Worm (Caenorhabditis elegans) whole organism, young adult: ENCODE data around the gene nfki-1.
A peak's percentile ranks its signal among the peaks of the same experiment; 100 is the strongest.

Source experiments
- C06A6.2 ChIP-seq: fragments of 200-800 bp; sonication (Bioruptor generic); conservative IDR thresholded peaks from 2 replicates; pipeline ENCODE4 v1.3.6; 2022; ENCODE audit warnings: missing genetic modification characterization, missing compliant biosample characterization
- C17E4.6 ChIP-seq: fragments of 200-800 bp; sonication (Bioruptor generic); IDR thresholded peaks from 2 replicates; pipeline ENCODE4 v1.3.6; 2022; ENCODE audit warnings: missing genetic modification reagents, missing genetic modification characterization, missing compliant biosample characterization
- D2030.7 ChIP-seq: fragments of 200-800 bp; sonication (Bioruptor generic); IDR thresholded peaks from 2 replicates; pipeline ENCODE4 v1.3.6; 2022; ENCODE audit warnings: missing genetic modification reagents, missing genetic modification characterization, missing compliant biosample characterization
- F49E8.2 ChIP-seq: sonication (generic microtip); optimal IDR thresholded peaks from 3 replicates; lab custom pipeline; 2017; ENCODE audit warnings: missing genetic modification characterization, mild to moderate bottlenecking, missing compliant biosample characterization, antibody characterized with exemption, moderate library complexity; ENCODE audit not compliant: insufficient read depth
- F57C9.4 ChIP-seq: sonication (generic microtip); optimal IDR thresholded peaks from 2 replicates; lab custom pipeline; 2017; ENCODE audit warnings: mild to moderate bottlenecking, missing genetic modification characterization, missing compliant biosample characterization
- K11D2.4 ChIP-seq: fragments of 200-800 bp; sonication (Bioruptor generic); IDR thresholded peaks from 2 replicates; pipeline ENCODE4 v1.3.6; 2022; ENCODE audit warnings: missing genetic modification reagents, missing genetic modification characterization, missing compliant biosample characterization
- K12H6.12 ChIP-seq: fragments of 200-800 bp; sonication (Bioruptor generic); optimal IDR thresholded peaks from 2 replicates; lab custom pipeline; 2018; ENCODE audit warnings: mild to moderate bottlenecking, missing genetic modification characterization, missing compliant biosample characterization
- Y53F4B.3 ChIP-seq: fragments of 200-800 bp; sonication (Bioruptor generic); IDR thresholded peaks from 2 replicates; pipeline ENCODE4 v1.3.6; 2022; ENCODE audit warnings: missing genetic modification reagents, missing genetic modification characterization, missing compliant biosample characterization
- ama-1 ChIP-seq, 3 experiments: fragments of 150-350 bp in 1 of 3; sonication (generic microtip) in 2 of 3; optimal IDR thresholded peaks; 2 replicates each; lab custom pipeline; 2014 to 2018; ENCODE audit warnings: missing biosample characterization in 2 of 3, missing genetic modification characterization in 2 of 3, missing genetic modification reagents in 2 of 3
- atf-7 ChIP-seq: sonication (generic microtip); optimal IDR thresholded peaks from 2 replicates; lab custom pipeline; 2017; ENCODE audit warnings: mild to moderate bottlenecking, missing genetic modification characterization, missing compliant biosample characterization
- attf-3 ChIP-seq: fragments of 200-800 bp; sonication (Bioruptor generic); conservative IDR thresholded peaks from 2 replicates; pipeline ENCODE4 v1.3.6; 2022; ENCODE audit warnings: missing genetic modification reagents, missing genetic modification characterization, missing compliant biosample characterization
- attf-5 ChIP-seq: fragments of 200-800 bp; sonication (Bioruptor generic); optimal IDR thresholded peaks from 2 replicates; lab custom pipeline; 2018; ENCODE audit warnings: mild to moderate bottlenecking, missing genetic modification characterization, missing compliant biosample characterization
- dpl-1 ChIP-seq: fragments of 150-350 bp; optimal IDR thresholded peaks from 2 replicates; lab custom pipeline; 2014; ENCODE audit warnings: missing biosample characterization, missing genetic modification reagents, missing genetic modification characterization
- ekl-4 ChIP-seq: fragments of 200-800 bp; sonication (Bioruptor generic); IDR thresholded peaks from 2 replicates; pipeline ENCODE4 v1.3.6; 2022; ENCODE audit warnings: missing genetic modification reagents, missing genetic modification characterization, missing compliant biosample characterization
- fkh-3 ChIP-seq: sonication (generic microtip); optimal IDR thresholded peaks from 2 replicates; lab custom pipeline; 2016; ENCODE audit warnings: mild to moderate bottlenecking, missing genetic modification characterization, missing compliant biosample characterization
- hlh-26 ChIP-seq: fragments of 200-800 bp; sonication (Bioruptor generic); conservative IDR thresholded peaks from 2 replicates; pipeline ENCODE4 v1.3.6; 2022; ENCODE audit warnings: missing genetic modification reagents, missing genetic modification characterization, missing compliant biosample characterization
- hmg-1.2 ChIP-seq: fragments of 200-800 bp; sonication (Bioruptor generic); IDR thresholded peaks from 2 replicates; pipeline ENCODE4 v1.3.6; 2022; ENCODE audit warnings: missing genetic modification reagents, missing genetic modification characterization, missing compliant biosample characterization
- lin-26 ChIP-seq: fragments of 200-800 bp; sonication (Bioruptor generic); IDR thresholded peaks from 2 replicates; pipeline ENCODE4 v1.3.6; 2022; ENCODE audit warnings: missing genetic modification reagents, missing genetic modification characterization, missing compliant biosample characterization
- lin-40 ChIP-seq: sonication (generic microtip); optimal IDR thresholded peaks from 2 replicates; lab custom pipeline; 2016; ENCODE audit warnings: missing genetic modification characterization, mild to moderate bottlenecking, missing compliant biosample characterization, missing genotype, missing genetic modification reagents
- lir-1 ChIP-seq: fragments of 200-800 bp; sonication (Bioruptor generic); conservative IDR thresholded peaks from 2 replicates; pipeline ENCODE4 v1.3.6; 2022; ENCODE audit warnings: missing genetic modification reagents, missing genetic modification characterization, missing compliant biosample characterization
- lsl-1 ChIP-seq: fragments of 200-800 bp; sonication (Bioruptor generic); optimal IDR thresholded peaks from 2 replicates; lab custom pipeline; 2018; ENCODE audit warnings: mild to moderate bottlenecking, missing genetic modification characterization, moderate library complexity, missing compliant biosample characterization
- madf-6 ChIP-seq: fragments of 200-800 bp; sonication (Bioruptor generic); IDR thresholded peaks from 2 replicates; pipeline ENCODE4 v1.3.6; 2022; ENCODE audit warnings: missing genetic modification reagents, missing genetic modification characterization, missing compliant biosample characterization
- mcd-1 ChIP-seq: fragments of 200-800 bp; sonication (Bioruptor generic); IDR thresholded peaks from 2 replicates; pipeline ENCODE4 v1.3.6; 2022; ENCODE audit warnings: missing genetic modification reagents, missing genetic modification characterization, missing compliant biosample characterization
- nhr-80 ChIP-seq: sonication (generic microtip); optimal IDR thresholded peaks from 2 replicates; lab custom pipeline; 2016; ENCODE audit warnings: missing genetic modification characterization, missing compliant biosample characterization
- rec-8 ChIP-seq, 2 experiments: sonication (generic microtip); optimal IDR thresholded peaks; 2 replicates each; lab custom pipeline; 2016; ENCODE audit warnings: mild to moderate bottlenecking in 2 of 2, missing genetic modification characterization in 2 of 2, missing genetic modification reagents in 2 of 2, missing genotype in 2 of 2, missing biosample characterization in 1 of 2, missing compliant biosample characterization in 1 of 2, moderate library complexity in 1 of 2
- repo-1 ChIP-seq: sonication (generic microtip); optimal IDR thresholded peaks from 2 replicates; lab custom pipeline; 2017; ENCODE audit warnings: mild to moderate bottlenecking, missing genetic modification characterization, missing compliant biosample characterization
- rpc-1 ChIP-seq, 2 experiments: fragments of 150-350 bp in 1 of 2; sonication (generic microtip) in 1 of 2; optimal IDR thresholded peaks; 2 replicates each; lab custom pipeline; 2014 to 2018; ENCODE audit warnings: missing biosample characterization in 1 of 2, missing genetic modification characterization in 1 of 2, missing genetic modification reagents in 1 of 2, missing genotype in 1 of 2
- sdz-38 ChIP-seq: sonication (generic microtip); optimal IDR thresholded peaks from 2 replicates; lab custom pipeline; 2016; ENCODE audit warnings: missing genotype, missing genetic modification characterization, missing compliant biosample characterization
- snpc-1.1 ChIP-seq: sonication (generic microtip); optimal IDR thresholded peaks from 2 replicates; lab custom pipeline; 2017; ENCODE audit warnings: missing genetic modification characterization, mild to moderate bottlenecking, missing compliant biosample characterization, antibody characterized with exemption, moderate library complexity, missing genotype, missing genetic modification reagents; ENCODE audit not compliant: insufficient read depth
- snpc-4 ChIP-seq, 5 experiments: fragments of 150-350 bp in 1 of 5; sonication (generic microtip) in 4 of 5; optimal IDR thresholded peaks; 2 replicates each; lab custom pipeline; 2014 to 2018; ENCODE audit warnings: missing genetic modification characterization in 5 of 5, missing biosample characterization in 3 of 5, antibody characterized with exemption in 2 of 5, mild to moderate bottlenecking in 2 of 5, missing compliant biosample characterization in 2 of 5, missing genotype in 2 of 5, moderate library complexity in 2 of 5, missing genetic modification reagents in 1 of 5
- somi-1 ChIP-seq: fragments of 200-800 bp; sonication (Bioruptor generic); optimal IDR thresholded peaks from 2 replicates; lab custom pipeline; 2018; ENCODE audit warnings: mild to moderate bottlenecking, missing genetic modification characterization, missing compliant biosample characterization
- tbp1 ChIP-seq: fragments of 200-800 bp; sonication (Bioruptor generic); optimal IDR thresholded peaks from 2 replicates; lab custom pipeline; 2018; ENCODE audit warnings: mild to moderate bottlenecking, missing genetic modification characterization, missing compliant biosample characterization
- tlf-1 ChIP-seq: fragments of 200-800 bp; sonication (Bioruptor generic); optimal IDR thresholded peaks from 2 replicates; lab custom pipeline; 2018; ENCODE audit warnings: mild to moderate bottlenecking, missing genetic modification characterization, missing compliant biosample characterization
- zfh-2 ChIP-seq: fragments of 200-800 bp; sonication (Bioruptor generic); conservative IDR thresholded peaks from 2 replicates; pipeline ENCODE4 v1.3.6; 2022; ENCODE audit warnings: missing genetic modification reagents, missing genetic modification characterization, missing compliant biosample characterization
- ztf-3 ChIP-seq: fragments of 200-800 bp; sonication (Bioruptor generic); optimal IDR thresholded peaks from 2 replicates; lab custom pipeline; 2018; ENCODE audit warnings: mild to moderate bottlenecking, missing genetic modification characterization, missing compliant biosample characterization

nfki-1 gene

ce11 chrX:15345346-15346198, 9.5 kb upstream of the nfki-1 start:
- TF ChIP-seq snpc-1.1: peak; percentile 82
- no peak for TF ChIP-seq madf-6 (GFP tag; lab: Robert Waterston, UW)
- peak; percentile 31 for TF ChIP-seq K12H6.12 (tag; lab: Kevin White, UChicago)
- TF ChIP-seq ekl-4 (GFP tag; lab: Robert Waterston, UW): no peak
- TF ChIP-seq lsl-1 (GFP tag; lab: Kevin White, UChicago): no peak
- TF ChIP-seq atf-7 (tag; lab: Kevin White, UChicago): peak; percentile 59
- no peak for TF ChIP-seq C06A6.2 (GFP tag; lab: Robert Waterston, UW)
- TF ChIP-seq attf-5 (GFP tag; lab: Kevin White, UChicago): no peak
- TF ChIP-seq C17E4.6 (GFP tag; lab: Robert Waterston, UW): no peak
- no peak for TF ChIP-seq Y53F4B.3 (GFP tag; lab: Robert Waterston, UW)
- TF ChIP-seq snpc-4 (GFP tag; optimal IDR thresholded peaks at IDR 0.05; lab: Kevin White, UChicago): peak; percentile 81
- TF ChIP-seq snpc-4 (tag; optimal IDR thresholded peaks at IDR 0.05; lab: Kevin White, UChicago): peak; percentile 85 to 97 (median 94)
- TF ChIP-seq fkh-3 (tag; lab: Kevin White, UChicago): no peak
- TF ChIP-seq zfh-2 (GFP tag; lab: Robert Waterston, UW): peak; percentile 53
- no peak for TF ChIP-seq F49E8.2 (tag; lab: Kevin White, UChicago)
- no peak for TF ChIP-seq tlf-1 (GFP tag; lab: Kevin White, UChicago)
- no peak for TF ChIP-seq attf-3 (GFP tag; lab: Robert Waterston, UW)
- no peak for TF ChIP-seq dpl-1 (GFP tag; lab: Kevin White, UChicago)
- peak; percentile 33 for TF ChIP-seq lin-40
- no peak for TF ChIP-seq tbp1
- peak; percentile 51 for TF ChIP-seq nhr-80 (tag; lab: Kevin White, UChicago)
- TF ChIP-seq rec-8 (tag; optimal IDR thresholded peaks at IDR 0.05; lab: Kevin White, UChicago): no peak
- 0 out of 2 replicates have a peak, but pooled peaks have one; percentile 24 for TF ChIP-seq K11D2.4 (GFP tag; lab: Robert Waterston, UW)
- TF ChIP-seq lir-1 (GFP tag; lab: Robert Waterston, UW): no peak
- TF ChIP-seq F57C9.4 (tag; lab: Kevin White, UChicago): no peak
- TF ChIP-seq repo-1 (tag; lab: Kevin White, UChicago): no peak
- TF ChIP-seq ama-1 (optimal IDR thresholded peaks at IDR 0.05; lab: Kevin White, UChicago): no peak
- no peak for TF ChIP-seq ama-1 (GFP tag; optimal IDR thresholded peaks at IDR 0.05; lab: Kevin White, UChicago)
- peak; percentile 89 for TF ChIP-seq hmg-1.2 (GFP tag; lab: Robert Waterston, UW)
- peak; percentile 72 for TF ChIP-seq somi-1 (GFP tag; lab: Kevin White, UChicago)

ce11 chrX:15347680-15348079, 7.4 kb upstream of the nfki-1 start:
- TF ChIP-seq ztf-3 (GFP tag; lab: Kevin White, UChicago) (no peak), sdz-38 (no peak), D2030.7 (GFP tag; lab: Robert Waterston, UW) (no peak), atf-7 (tag; lab: Kevin White, UChicago) (peak; percentile 79), lin-26 (GFP tag; lab: Robert Waterston, UW) (no peak), hlh-26 (GFP tag; lab: Robert Waterston, UW) (no peak), rpc-1 (optimal IDR thresholded peaks at IDR 0.05; lab: Kevin White, UChicago) (no peak), rpc-1 (tag; optimal IDR thresholded peaks at IDR 0.05; lab: Kevin White, UChicago) (no peak), mcd-1 (GFP tag; lab: Robert Waterston, UW) (no peak)
